Worm (Caenorhabditis elegans): ENCODE results near the gene sri-9.

The sri-9 gene

ce11 chrV:17001167-17001566, at the start of gene sri-9:
TSS of gene sri-9 (plus strand) at chrV:17001467.
- TF ChIP-seq unc-39 (tag; optimal IDR thresholded peaks at IDR 0.05) = no peak
- no peak for TF ChIP-seq madf-5 (GFP tag; IDR thresholded peaks at IDR 0.05)
- no peak for TF ChIP-seq fos-1 (tag; optimal IDR thresholded peaks at IDR 0.05)

- TF ChIP-seq daf-8 (GFP tag; IDR thresholded peaks at IDR 0.05) (no peak), ceh-28 (tag; optimal IDR thresholded peaks at IDR 0.05) (no peak), daf-16 (GFP tag; optimal IDR thresholded peaks at IDR 0.05) (no peak), daf-16 (tag; optimal IDR thresholded peaks at IDR 0.05) (no peak), spr-3 (GFP tag; optimal IDR thresholded peaks at IDR 0.05) (no peak), lir-3 (tag; optimal IDR thresholded peaks at IDR 0.05) (no peak), dve-1 (tag; optimal IDR thresholded peaks at IDR 0.05; ENCODE audit: insufficient read depth) (no peak), arid-1 (GFP tag; conservative IDR thresholded peaks at IDR 0.05) (no peak), attf-4 (tag; optimal IDR thresholded peaks at IDR 0.05) (no peak), nhr-28 (tag; optimal IDR thresholded peaks at IDR 0.05) (no peak), aly-2 (tag; optimal IDR thresholded peaks at IDR 0.05) (no peak), lim-7 (GFP tag; IDR thresholded peaks at IDR 0.05) (no peak), duxl-1 (tag; optimal IDR thresholded peaks at IDR 0.05; ENCODE audit: poor library complexity) (no peak), snpc-4 (tag; optimal IDR thresholded peaks at IDR 0.05) (no peak), zag-1 (tag; optimal IDR thresholded peaks at IDR 0.05) (no peak), T20F7.1 (GFP tag; optimal IDR thresholded peaks at IDR 0.05) (no peak)
Observed at ce11 chrV:16951504-16951903, 49.8 kb upstream of the sri-9 start, which contains the start of gene clec-238. TSS of gene clec-238 (plus strand) at chrV:16951804.

- no peak for TF ChIP-seq mxl-2 (GFP tag; conservative IDR thresholded peaks at IDR 0.05)
- no peak for TF ChIP-seq Y75B8A.6 (GFP tag; IDR thresholded peaks at IDR 0.05)
- no peak for TF ChIP-seq egl-27 (tag; optimal IDR thresholded peaks at IDR 0.05)
- TF ChIP-seq ces-1 (GFP tag; optimal IDR thresholded peaks at IDR 0.05) = no peak
- no peak for TF ChIP-seq nhr-28 (tag; optimal IDR thresholded peaks at IDR 0.05)
- TF ChIP-seq sdz-12 (GFP tag; optimal IDR thresholded peaks at IDR 0.05) = no peak
- no peak for TF ChIP-seq unc-39 (tag; optimal IDR thresholded peaks at IDR 0.05)
- TF ChIP-seq lin-15B (tag; optimal IDR thresholded peaks at IDR 0.05) = no peak
- TF ChIP-seq cey-2 (tag; optimal IDR thresholded peaks at IDR 0.05; ENCODE audit: borderline replicate concordance, insufficient read depth) = no peak
- TF ChIP-seq zip-11 (GFP tag; IDR thresholded peaks at IDR 0.05) = no peak
- TF ChIP-seq F26F4.8 (GFP tag; conservative IDR thresholded peaks at IDR 0.05) = no peak
Observed at ce11 chrV:16954766-16955165, 46.5 kb upstream of the sri-9 start, which contains the start of gene srh-206. TSS of gene srh-206 (minus strand) at chrV:16954866.

ce11 chrV:16956229-16956628, 45.0 kb upstream of the sri-9 start, which contains the start of gene clec-239:
TSS of gene clec-239 (plus strand) at chrV:16956529.
- no peak for TF ChIP-seq zfp-2 (tag; optimal IDR thresholded peaks at IDR 0.05)

- TF ChIP-seq ces-1 (GFP tag; optimal IDR thresholded peaks at IDR 0.05) = no peak
- no peak for TF ChIP-seq madf-9 (GFP tag; conservative IDR thresholded peaks at IDR 0.05)
- TF ChIP-seq unc-62 (GFP tag; optimal IDR thresholded peaks at IDR 0.05 in 1 of 2) = peak in 1 of 2 experiments; percentile 30
- no peak for TF ChIP-seq unc-62 (tag; optimal IDR thresholded peaks at IDR 0.05)
- no peak for TF ChIP-seq lin-29 (GFP tag; IDR thresholded peaks at IDR 0.05)
- TF ChIP-seq lin-39 (tag; optimal IDR thresholded peaks at IDR 0.05) = no peak
- TF ChIP-seq Y48G9A.11 (GFP tag; IDR thresholded peaks at IDR 0.05) = no peak
Observed at ce11 chrV:16958975-16959374, 42.3 kb upstream of the sri-9 start.
